Fruit fly (Drosophila melanogaster): ENCODE results near the gene ogre.

ogre gene

DNA sequence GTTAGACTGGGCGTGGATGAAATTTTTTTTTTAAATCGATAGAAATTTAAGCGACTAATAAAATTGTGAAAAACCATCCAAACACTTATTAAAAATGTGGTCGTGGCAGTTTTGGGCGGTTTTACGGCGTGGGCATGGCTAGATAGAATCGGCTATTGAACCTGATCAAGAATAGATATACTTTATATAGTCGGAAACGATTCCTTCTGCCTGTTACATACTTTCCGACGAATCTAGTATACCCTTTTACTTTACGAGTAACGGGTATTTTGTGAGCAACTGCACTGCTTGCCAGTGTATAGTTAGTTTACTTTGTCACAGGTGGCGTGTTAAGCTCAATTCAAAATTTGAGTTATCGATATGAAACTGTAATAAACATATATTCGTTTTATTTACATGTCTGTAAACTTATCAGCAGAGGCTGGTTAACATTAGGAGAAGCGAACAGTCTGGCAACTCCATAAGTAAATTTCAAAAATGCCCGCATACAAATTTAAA is 23.9 kb upstream of the ogre start (continued):
- TF ChIP-seq CG11902 (GFP tag; optimal IDR thresholded peaks at IDR 0.05), result no peak
- no peak for TF ChIP-seq CG4318 (GFP tag; optimal IDR thresholded peaks at IDR 0.05)
- TF ChIP-seq CG10631 (GFP tag; optimal IDR thresholded peaks at IDR 0.05), result peak; percentile 22
- TF ChIP-seq spab (GFP tag; optimal IDR thresholded peaks at IDR 0.05), result no peak
- TF ChIP-seq CG6276 (GFP tag; optimal IDR thresholded peaks at IDR 0.05), result no peak
- TF ChIP-seq CG11762 (GFP tag; optimal IDR thresholded peaks at IDR 0.05; ENCODE audit: insufficient read depth), result peak; percentile 20
- TF ChIP-seq dac (GFP tag; optimal IDR thresholded peaks at IDR 0.05), result no peak
- peak; percentile 30 for TF ChIP-seq CG16779 (tag; optimal IDR thresholded peaks at IDR 0.05)
- no peak for TF ChIP-seq CG10669 (GFP tag; optimal IDR thresholded peaks at IDR 0.05)
- TF ChIP-seq Sox14 (GFP tag; optimal IDR thresholded peaks at IDR 0.05), result peak; percentile 25
- no peak for TF ChIP-seq CG9139 (GFP tag; optimal IDR thresholded peaks at IDR 0.05)
- TF ChIP-seq ss (GFP tag; optimal IDR thresholded peaks at IDR 0.05), result peak; percentile 34 to 49
- TF ChIP-seq Eip78C (GFP tag), result peak; percentile 89
- TF ChIP-seq cyc (GFP tag; optimal IDR thresholded peaks at IDR 0.05), result peak; percentile 11
- TF ChIP-seq CG11294 (GFP tag; IDR thresholded peaks at IDR 0.05), result no peak
- peak; percentile 59 for TF ChIP-seq Met (GFP tag; optimal IDR thresholded peaks at IDR 0.05)
- TF ChIP-seq CG7368 (GFP tag; optimal IDR thresholded peaks at IDR 0.05), result no peak
- TF ChIP-seq Sox102F (GFP tag; optimal IDR thresholded peaks at IDR 0.05), result peak; percentile 10
- TF ChIP-seq Hr39 (GFP tag; optimal IDR thresholded peaks at IDR 0.05), result peak; percentile 16
- peak; percentile 58; the same call in 2 of the 3 replicates for TF ChIP-seq CG6163 (GFP tag; IDR thresholded peaks at IDR 0.05)
- TF ChIP-seq CG3032 (tag; optimal IDR thresholded peaks at IDR 0.05), result peak; percentile 82
- no peak for TF ChIP-seq Hr38 (GFP tag; optimal IDR thresholded peaks at IDR 0.05)
- peak; percentile 60; the same call in 2 of the 3 replicates for TF ChIP-seq eg (GFP tag; IDR thresholded peaks at IDR 0.05)
- TF ChIP-seq Blimp-1 (GFP tag; optimal IDR thresholded peaks at IDR 0.05), result no peak
- TF ChIP-seq esn (GFP tag; optimal IDR thresholded peaks at IDR 0.05), result peak; percentile 49
- peak; percentile 5 for TF ChIP-seq CG34406 (GFP tag; optimal IDR thresholded peaks at IDR 0.05)
- peak; percentile 8 for TF ChIP-seq Ets96B (tag; optimal IDR thresholded peaks at IDR 0.05)
- TF ChIP-seq Eip93F (GFP tag; optimal IDR thresholded peaks at IDR 0.05), result no peak
- no peak for TF ChIP-seq CG8319 (GFP tag; optimal IDR thresholded peaks at IDR 0.05)
- peak; percentile 43 for TF ChIP-seq Smox (GFP tag; optimal IDR thresholded peaks at IDR 0.05)
- TF ChIP-seq vri (GFP tag; optimal IDR thresholded peaks at IDR 0.05), result no peak
- TF ChIP-seq Eip75B (GFP tag; optimal IDR thresholded peaks at IDR 0.05), result peak; percentile 71
- TF ChIP-seq CG31627 (GFP tag; optimal IDR thresholded peaks at IDR 0.05), result peak; percentile 37
- TF ChIP-seq lz (GFP tag; optimal IDR thresholded peaks at IDR 0.05), result peak; percentile 57
- TF ChIP-seq fd59A (GFP tag; optimal IDR thresholded peaks at IDR 0.05), result no peak
- TF ChIP-seq net (GFP tag; optimal IDR thresholded peaks at IDR 0.05), result no peak
- TF ChIP-seq salr (GFP tag; optimal IDR thresholded peaks at IDR 0.05), result no peak

dm6 chrX:7013320-7014214 is 22.4 kb upstream of the ogre start, which contains the start of the genes CG3032 and CG4593:
Gene CG3032, minus strand, starts transcription at chrX:7013881.
Gene CG4593, plus strand, starts transcription at chrX:7013887.
- TF ChIP-seq CG32006 (GFP tag; optimal IDR thresholded peaks at IDR 0.05) (peak; percentile 94), CG34406 (GFP tag; optimal IDR thresholded peaks at IDR 0.05) (peak; percentile 80), CG4318 (GFP tag; optimal IDR thresholded peaks at IDR 0.05) (peak; percentile 82), CG6276 (GFP tag; optimal IDR thresholded peaks at IDR 0.05) (peak; percentile 90), esn (GFP tag; optimal IDR thresholded peaks at IDR 0.05) (peak; percentile 89), Blimp-1 (GFP tag; optimal IDR thresholded peaks at IDR 0.05) (peak; percentile 43), CG15336 (GFP tag; IDR thresholded peaks at IDR 0.05) (peak; percentile 94), CG6854 (GFP tag; optimal IDR thresholded peaks at IDR 0.05) (no peak), salr (GFP tag; optimal IDR thresholded peaks at IDR 0.05) (peak; percentile 76 to 79), dsx (GFP tag; optimal IDR thresholded peaks at IDR 0.05; ENCODE audit: poor library complexity, severe bottlenecking) (peak; percentile 79), pdm3 (GFP tag; optimal IDR thresholded peaks at IDR 0.05) (peak; percentile 95), Hr38 (GFP tag; optimal IDR thresholded peaks at IDR 0.05) (peak; percentile 73), Ets21C (GFP tag; optimal IDR thresholded peaks at IDR 0.05) (peak; percentile 84), CG8119 (GFP tag; IDR thresholded peaks at IDR 0.05) (peak; percentile 91), topi (GFP tag; optimal IDR thresholded peaks at IDR 0.05) (peak; percentile 89), CG3032 (tag; optimal IDR thresholded peaks at IDR 0.05) (peak; percentile 96), eg (GFP tag; IDR thresholded peaks at IDR 0.05) (peak; percentile 98), vri (GFP tag; optimal IDR thresholded peaks at IDR 0.05) (peak; percentile 53), svp (GFP tag) (peak; percentile 92), lz (GFP tag; optimal IDR thresholded peaks at IDR 0.05) (peak; percentile 91), Sox14 (GFP tag; optimal IDR thresholded peaks at IDR 0.05) (peak; percentile 94), acj6 (GFP tag; optimal IDR thresholded peaks at IDR 0.05) (peak; percentile 91), cyc (GFP tag; optimal IDR thresholded peaks at IDR 0.05) (peak; percentile 89)
